Worm (Caenorhabditis elegans) whole organism, L4 larva: ENCODE measurements around the gene C56C10.7.

ENCODE experiments used
- ZK546.5 ChIP-seq, 2 experiments: sonication (generic microtip); optimal IDR thresholded peaks; 2 replicates each; lab custom pipeline; 2017; ENCODE audit warnings: missing biosample characterization in 2 of 2, missing genetic modification characterization in 2 of 2
- ama-1 ChIP-seq: fragments of 150-350 bp; optimal IDR thresholded peaks from 2 replicates; lab custom pipeline; 2014; ENCODE audit warnings: inconsistent platforms, mixed read lengths
- ceh-28 ChIP-seq: fragments of 150-350 bp; optimal IDR thresholded peaks from 2 replicates; lab custom pipeline; 2014; ENCODE audit warnings: missing biosample characterization, missing genetic modification reagents, missing genetic modification characterization
- daf-12 ChIP-seq: fragments of 150-350 bp; optimal IDR thresholded peaks from 2 replicates; lab custom pipeline; 2014; ENCODE audit warnings: missing biosample characterization, missing genetic modification reagents, missing genetic modification characterization
- daf-8 ChIP-seq: fragments of 200-800 bp; sonication (Bioruptor generic); IDR thresholded peaks from 2 replicates; pipeline ENCODE4 v1.3.6; 2022; ENCODE audit warnings: missing genetic modification characterization, missing compliant biosample characterization
- lin-13 ChIP-seq: fragments of 150-350 bp; optimal IDR thresholded peaks from 2 replicates; lab custom pipeline; 2014; ENCODE audit warnings: missing biosample characterization, missing genetic modification reagents, missing genetic modification characterization
- mep-1 ChIP-seq: fragments of 150-350 bp; sonication (generic microtip); optimal IDR thresholded peaks from 3 replicates; lab custom pipeline; 2014; ENCODE audit warnings: missing biosample characterization, missing genetic modification characterization
- nhr-10 ChIP-seq: fragments of 150-350 bp; optimal IDR thresholded peaks from 2 replicates; lab custom pipeline; 2014; ENCODE audit warnings: missing biosample characterization, missing genetic modification characterization
- snpc-1.2 ChIP-seq: fragments of 200-800 bp; sonication (Bioruptor generic); IDR thresholded peaks from 2 replicates; pipeline ENCODE4 v1.3.6; 2022; ENCODE audit warnings: missing genetic modification reagents, missing genetic modification characterization, missing compliant biosample characterization
- spr-1 ChIP-seq: sonication (generic microtip); optimal IDR thresholded peaks from 2 replicates; lab custom pipeline; 2016; ENCODE audit warnings: mild to moderate bottlenecking, missing genetic modification characterization, missing compliant biosample characterization
- unc-130 ChIP-seq: sonication (generic microtip); optimal IDR thresholded peaks from 2 replicates; lab custom pipeline; 2016; ENCODE audit warnings: missing genetic modification reagents, missing genetic modification characterization, missing compliant biosample characterization
- unc-39 ChIP-seq: sonication (generic microtip); optimal IDR thresholded peaks from 2 replicates; lab custom pipeline; 2017; ENCODE audit warnings: missing biosample characterization, missing genetic modification characterization
- unc-62 ChIP-seq, 3 experiments: fragments of 150-350 bp in 1 of 3; sonication (generic microtip); optimal IDR thresholded peaks in 2 of 3; peaks in 1 of 3; 1 replicate in 1 of 3; 2 replicates in 2 of 3; lab custom pipeline; 2014 to 2017; ENCODE audit warnings: missing biosample characterization in 3 of 3, missing genetic modification characterization in 3 of 3, missing genetic modification reagents in 3 of 3, missing genotype in 1 of 3

DNA sequence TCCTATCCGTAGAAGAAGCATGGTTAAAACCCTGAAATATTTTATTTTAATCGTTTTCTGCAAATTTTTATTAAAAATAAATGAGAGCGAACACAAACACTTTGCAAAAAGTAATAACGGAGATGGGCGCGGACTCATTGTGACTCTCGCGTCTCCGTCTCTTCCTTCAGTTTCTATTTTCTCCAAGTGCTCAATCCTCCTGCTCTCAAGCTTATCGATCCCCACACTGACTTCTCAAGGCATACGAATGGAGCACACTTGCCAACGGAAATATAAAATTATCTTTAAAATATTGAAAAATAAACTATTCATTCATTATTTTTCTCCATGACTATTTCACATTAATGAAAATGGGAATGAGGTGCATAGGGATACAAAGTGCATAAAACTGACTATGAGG lies 10.7 kb upstream of the C56C10.7 start, which contains the start of gene dnj-8:
- TF ChIP-seq lin-13 (no peak), spr-1 (tag; lab: Kevin White, UChicago) (no peak), ceh-28 (tag; lab: Kevin White, UChicago) (no peak), daf-8 (GFP tag; lab: Robert Waterston, UW) (no peak), unc-130 (GFP tag; lab: Kevin White, UChicago) (no peak), daf-12 (tag; lab: Kevin White, UChicago) (no peak), unc-39 (tag; lab: Kevin White, UChicago) (no peak), unc-62 (GFP tag; optimal IDR thresholded peaks at IDR 0.05 in 1 of 2; lab: Kevin White, UChicago) (no peak), unc-62 (tag; optimal IDR thresholded peaks at IDR 0.05; lab: Kevin White, UChicago) (no peak), ZK546.5 (tag; optimal IDR thresholded peaks at IDR 0.05; lab: Kevin White, UChicago) (no peak), snpc-1.2 (GFP tag; lab: Robert Waterston, UW) (no peak), nhr-10 (tag; lab: Kevin White, UChicago) (no peak), ama-1 (lab: Kevin White, UChicago) (peak; percentile 52), mep-1 (tag; lab: Kevin White, UChicago) (peak; percentile 2)
